Worm (Caenorhabditis elegans): ENCODE measurements around the gene C25F9.6.

Gene C25F9.6

DNA sequence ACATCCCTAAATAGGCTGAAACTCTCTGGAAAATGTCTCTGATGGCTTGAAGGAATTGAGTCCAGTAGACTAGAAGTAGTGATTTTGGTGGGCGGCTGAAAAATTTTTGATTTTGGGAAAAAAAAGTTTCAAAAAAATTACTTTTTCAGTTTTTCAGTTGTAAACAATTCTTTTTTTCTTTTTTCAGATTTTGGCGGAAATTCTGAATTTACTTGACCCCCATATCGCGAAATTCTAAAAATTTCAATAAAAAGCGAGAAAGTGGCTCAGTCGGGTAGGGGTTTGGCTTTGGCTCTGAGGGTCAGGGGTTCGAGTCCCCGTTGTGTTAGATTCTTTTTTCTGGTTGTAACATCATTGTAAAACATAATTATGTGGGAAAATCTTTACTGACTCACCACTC is 25.9 kb upstream of the C25F9.6 start, which contains the start of gene srw-85:
srw-85 (minus strand) TSS at position 101 of the 400 bp plus-strand sequence.
- TF ChIP-seq klf-2 (GFP tag; conservative IDR thresholded peaks at IDR 0.05) (no peak), tab-1 (GFP tag; IDR thresholded peaks at IDR 0.05) (no peak), ref-1 (GFP tag; conservative IDR thresholded peaks at IDR 0.05) (no peak), T22C8.4 (GFP tag; IDR thresholded peaks at IDR 0.05) (no peak), flt-1 (GFP tag; IDR thresholded peaks at IDR 0.05) (no peak), ztf-29 (GFP tag; IDR thresholded peaks at IDR 0.05) (no peak), cog-1 (tag; optimal IDR thresholded peaks at IDR 0.05) (no peak)

DNA sequence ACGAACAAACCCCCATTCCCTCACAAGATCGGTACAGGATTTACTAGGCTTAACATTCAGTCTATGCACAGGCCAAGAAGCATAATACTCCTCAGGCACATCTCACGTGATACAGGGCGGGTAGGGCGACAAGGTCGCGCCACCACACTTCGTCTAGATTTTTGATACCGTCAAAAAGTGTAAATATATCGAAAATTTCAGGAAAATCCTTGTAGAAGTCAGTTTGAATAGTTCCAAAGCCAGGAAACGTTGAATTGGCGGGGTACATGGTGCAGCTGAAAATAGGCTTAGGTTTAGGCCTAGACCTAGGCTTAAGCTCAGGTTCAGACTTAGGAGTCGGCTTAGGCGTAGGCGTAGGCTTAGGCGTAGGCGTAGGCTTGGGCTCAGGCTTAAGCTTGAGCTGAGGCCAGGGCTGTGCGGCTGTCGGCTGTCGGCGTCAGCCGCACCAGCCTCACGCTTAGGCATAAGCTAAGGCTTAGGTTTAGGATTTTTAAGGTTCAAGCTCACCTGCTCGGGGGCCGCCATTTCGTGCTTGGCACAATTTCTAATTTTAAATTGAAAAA is 25.3 kb upstream of the C25F9.6 start:
- TF ChIP-seq tab-1 (GFP tag; IDR thresholded peaks at IDR 0.05) = peak; percentile 70; the same call in 1 of the 2 replicates
- TF ChIP-seq cog-1 (tag; optimal IDR thresholded peaks at IDR 0.05) = no peak
- TF ChIP-seq ztf-29 (GFP tag; IDR thresholded peaks at IDR 0.05) = peak; percentile 53; the same call in 1 of the 2 replicates
- TF ChIP-seq flt-1 (GFP tag; IDR thresholded peaks at IDR 0.05) = no peak; the same call in 1 of the 2 replicates

DNA sequence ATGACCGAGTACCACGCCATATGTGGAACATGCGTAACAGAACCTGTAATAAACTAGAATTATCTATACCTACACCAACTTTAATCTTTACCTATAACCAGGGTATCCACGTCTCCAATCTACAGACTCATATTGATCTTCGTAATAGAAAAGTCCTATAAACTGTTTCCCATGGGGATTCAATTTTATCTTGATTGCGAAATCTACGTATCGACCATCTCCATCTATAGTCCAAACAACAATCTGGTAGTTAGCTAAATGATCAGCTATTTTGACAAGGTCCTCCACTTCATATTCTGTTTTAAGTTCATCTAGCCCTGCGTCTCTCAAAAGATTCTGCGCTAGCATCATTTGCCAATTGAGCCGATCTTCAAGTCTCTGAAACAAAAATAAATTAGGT is 24.5 kb upstream of the C25F9.6 start:
- TF ChIP-seq flt-1 (GFP tag; IDR thresholded peaks at IDR 0.05) = no peak
- no peak for TF ChIP-seq ztf-29 (GFP tag; IDR thresholded peaks at IDR 0.05)
- no peak for TF ChIP-seq ref-1 (GFP tag; conservative IDR thresholded peaks at IDR 0.05)
- no peak for TF ChIP-seq cog-1 (tag; optimal IDR thresholded peaks at IDR 0.05)
- TF ChIP-seq med-1 (GFP tag; optimal IDR thresholded peaks at IDR 0.05; ENCODE audit: insufficient read depth) = no peak
- TF ChIP-seq T22C8.4 (GFP tag; IDR thresholded peaks at IDR 0.05) = no peak
- TF ChIP-seq tab-1 (GFP tag; IDR thresholded peaks at IDR 0.05) = no peak
- TF ChIP-seq ztf-23 (GFP tag; IDR thresholded peaks at IDR 0.05) = no peak
- no peak for TF ChIP-seq klf-2 (GFP tag; conservative IDR thresholded peaks at IDR 0.05)

DNA sequence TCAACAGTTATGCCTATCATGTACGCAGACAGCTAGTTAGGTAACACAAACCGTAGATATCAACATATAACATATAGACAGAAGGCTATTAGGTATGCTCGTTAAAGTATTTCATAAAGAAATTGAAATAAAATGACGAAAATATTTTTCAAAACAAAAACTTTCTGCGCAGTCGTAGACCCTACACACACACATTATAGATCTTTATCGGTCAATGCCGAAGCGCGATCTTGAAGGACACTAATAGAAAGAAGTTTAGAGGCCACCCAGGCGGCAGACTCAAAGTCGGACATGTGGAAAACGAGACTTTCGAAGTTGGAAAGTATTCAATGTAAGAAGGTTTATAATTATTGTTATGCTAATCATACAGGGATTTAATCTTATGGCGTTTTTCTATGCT is 23.8 kb upstream of the C25F9.6 start:
- TF ChIP-seq flt-1 (GFP tag; IDR thresholded peaks at IDR 0.05) = no peak
- no peak for TF ChIP-seq med-1 (GFP tag; optimal IDR thresholded peaks at IDR 0.05; ENCODE audit: insufficient read depth)
- no peak for TF ChIP-seq ref-1 (GFP tag; conservative IDR thresholded peaks at IDR 0.05)
- TF ChIP-seq tab-1 (GFP tag; IDR thresholded peaks at IDR 0.05) = no peak
- TF ChIP-seq cog-1 (tag; optimal IDR thresholded peaks at IDR 0.05) = no peak
- TF ChIP-seq klf-2 (GFP tag; conservative IDR thresholded peaks at IDR 0.05) = no peak
- TF ChIP-seq ztf-29 (GFP tag; IDR thresholded peaks at IDR 0.05) = no peak
- no peak for TF ChIP-seq T22C8.4 (GFP tag; IDR thresholded peaks at IDR 0.05)
- TF ChIP-seq ztf-23 (GFP tag; IDR thresholded peaks at IDR 0.05) = no peak

DNA sequence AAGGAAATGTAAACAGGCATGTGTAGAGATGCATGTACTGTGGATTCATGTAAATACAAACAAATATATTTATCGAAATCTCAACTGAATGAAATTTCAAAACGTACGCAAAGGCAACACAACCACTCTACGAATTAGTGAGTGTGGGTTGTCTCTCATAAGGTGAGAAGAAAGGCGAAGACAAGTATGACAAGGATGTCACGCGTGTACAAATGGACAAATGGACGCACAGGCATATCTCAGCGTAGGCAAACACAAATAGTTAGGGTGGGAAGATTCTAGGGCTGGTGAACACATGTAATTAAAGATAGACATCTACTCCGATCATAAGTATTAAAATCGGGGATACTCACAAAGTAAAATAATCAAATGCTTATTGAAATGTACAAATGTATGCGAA is 23.0 kb upstream of the C25F9.6 start:
- TF ChIP-seq tab-1 (GFP tag; IDR thresholded peaks at IDR 0.05) (no peak), ref-1 (GFP tag; conservative IDR thresholded peaks at IDR 0.05) (no peak), klf-2 (GFP tag; conservative IDR thresholded peaks at IDR 0.05) (no peak), med-1 (GFP tag; optimal IDR thresholded peaks at IDR 0.05; ENCODE audit: insufficient read depth) (no peak), ztf-23 (GFP tag; IDR thresholded peaks at IDR 0.05) (no peak), ztf-29 (GFP tag; IDR thresholded peaks at IDR 0.05) (no peak), T22C8.4 (GFP tag; IDR thresholded peaks at IDR 0.05) (no peak), flt-1 (GFP tag; IDR thresholded peaks at IDR 0.05) (no peak), cog-1 (tag; optimal IDR thresholded peaks at IDR 0.05) (no peak)

DNA sequence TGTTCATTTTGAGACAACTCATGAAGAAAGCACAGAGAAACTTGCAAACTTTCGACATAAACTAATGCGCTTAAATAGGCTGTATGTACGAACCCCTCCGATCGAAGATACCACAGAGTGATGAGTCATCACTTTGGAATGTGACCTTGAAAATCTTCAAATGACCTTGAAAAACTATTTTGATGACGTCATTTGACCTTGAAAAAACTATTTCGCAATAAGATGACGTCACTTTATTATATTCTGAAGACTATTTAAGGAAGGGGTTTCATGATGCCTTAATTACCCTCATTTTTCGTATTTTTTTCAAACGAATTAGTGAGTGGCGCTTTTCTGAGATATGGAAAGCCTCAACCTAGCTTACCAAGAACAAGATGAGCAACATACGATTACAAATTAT is 16.0 kb upstream of the C25F9.6 start, which contains the start of gene C25F9.2:
C25F9.2 (plus strand) TSS at position 341 of the 400 bp plus-strand sequence.
- TF ChIP-seq flt-1 (GFP tag; IDR thresholded peaks at IDR 0.05) = no peak
- no peak for TF ChIP-seq cog-1 (tag; optimal IDR thresholded peaks at IDR 0.05)
- no peak for TF ChIP-seq ztf-29 (GFP tag; IDR thresholded peaks at IDR 0.05)
- no peak for TF ChIP-seq ztf-23 (GFP tag; IDR thresholded peaks at IDR 0.05)
- TF ChIP-seq med-1 (GFP tag; optimal IDR thresholded peaks at IDR 0.05; ENCODE audit: insufficient read depth) = no peak
- TF ChIP-seq ref-1 (GFP tag; conservative IDR thresholded peaks at IDR 0.05) = no peak
- no peak for TF ChIP-seq tab-1 (GFP tag; IDR thresholded peaks at IDR 0.05)
- no peak for TF ChIP-seq klf-2 (GFP tag; conservative IDR thresholded peaks at IDR 0.05)
- no peak for TF ChIP-seq T22C8.4 (GFP tag; IDR thresholded peaks at IDR 0.05)

DNA sequence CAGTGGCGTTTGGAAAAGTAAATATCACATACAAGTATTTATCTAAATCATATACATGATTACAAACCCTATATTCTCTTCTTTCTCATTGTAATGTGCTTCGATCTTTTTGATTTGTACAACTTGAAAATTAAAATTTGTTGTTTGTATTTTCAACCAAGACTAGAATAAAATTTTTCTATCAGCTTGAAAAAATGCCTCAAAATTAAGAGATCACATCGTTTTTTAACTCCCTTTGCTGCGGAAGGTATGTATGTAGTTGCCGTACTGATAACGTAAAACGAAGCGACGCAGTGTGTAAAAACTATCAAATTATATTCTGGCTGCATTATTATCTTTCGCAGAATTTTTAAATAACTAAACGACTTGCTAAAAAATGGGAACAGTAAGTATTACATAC is 12.7 kb upstream of the C25F9.6 start, which contains the start of gene C25F9.15:
C25F9.15 (plus strand) TSS at position 301 of the 400 bp plus-strand sequence.
- TF ChIP-seq ztf-29 (GFP tag; IDR thresholded peaks at IDR 0.05) = no peak
- TF ChIP-seq ref-1 (GFP tag; conservative IDR thresholded peaks at IDR 0.05) = no peak
- no peak for TF ChIP-seq tab-1 (GFP tag; IDR thresholded peaks at IDR 0.05)
- TF ChIP-seq T22C8.4 (GFP tag; IDR thresholded peaks at IDR 0.05) = no peak
- TF ChIP-seq flt-1 (GFP tag; IDR thresholded peaks at IDR 0.05) = no peak
- TF ChIP-seq klf-2 (GFP tag; conservative IDR thresholded peaks at IDR 0.05) = no peak
- no peak for TF ChIP-seq cog-1 (tag; optimal IDR thresholded peaks at IDR 0.05)
- TF ChIP-seq ztf-23 (GFP tag; IDR thresholded peaks at IDR 0.05) = no peak
- TF ChIP-seq med-1 (GFP tag; optimal IDR thresholded peaks at IDR 0.05; ENCODE audit: insufficient read depth) = no peak

DNA sequence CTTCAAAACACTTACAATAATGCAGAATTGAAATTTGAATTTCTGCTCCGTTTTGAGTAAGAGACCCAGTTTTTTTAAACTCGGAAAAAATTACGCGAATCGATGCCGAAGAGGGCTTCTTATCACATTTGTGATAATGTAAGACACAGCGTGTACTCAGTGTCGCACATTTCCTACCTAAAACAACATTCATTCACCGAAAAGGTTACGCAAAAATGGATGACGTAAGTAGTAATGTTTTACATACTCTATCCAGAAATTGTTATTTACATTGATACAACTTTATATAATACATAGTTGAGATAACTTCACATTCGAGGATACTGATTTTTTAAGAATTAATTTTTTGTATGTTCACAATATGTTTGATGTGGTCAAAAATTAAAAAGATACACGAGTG is 11.3 kb upstream of the C25F9.6 start, which contains the start of the genes C25F9.4 and C25F9.9:
C25F9.4 (minus strand) TSS at position 101 of the 400 bp plus-strand sequence.
C25F9.9 (plus strand) TSS at position 137 of the 400 bp plus-strand sequence.
- no peak for TF ChIP-seq tab-1 (GFP tag; IDR thresholded peaks at IDR 0.05)
- TF ChIP-seq ztf-29 (GFP tag; IDR thresholded peaks at IDR 0.05) = no peak
- TF ChIP-seq ztf-23 (GFP tag; IDR thresholded peaks at IDR 0.05) = no peak
- no peak for TF ChIP-seq klf-2 (GFP tag; conservative IDR thresholded peaks at IDR 0.05)
- no peak for TF ChIP-seq T22C8.4 (GFP tag; IDR thresholded peaks at IDR 0.05)
- TF ChIP-seq flt-1 (GFP tag; IDR thresholded peaks at IDR 0.05) = no peak
- no peak for TF ChIP-seq med-1 (GFP tag; optimal IDR thresholded peaks at IDR 0.05; ENCODE audit: insufficient read depth)
- no peak for TF ChIP-seq cog-1 (tag; optimal IDR thresholded peaks at IDR 0.05)
- TF ChIP-seq ref-1 (GFP tag; conservative IDR thresholded peaks at IDR 0.05) = no peak

DNA sequence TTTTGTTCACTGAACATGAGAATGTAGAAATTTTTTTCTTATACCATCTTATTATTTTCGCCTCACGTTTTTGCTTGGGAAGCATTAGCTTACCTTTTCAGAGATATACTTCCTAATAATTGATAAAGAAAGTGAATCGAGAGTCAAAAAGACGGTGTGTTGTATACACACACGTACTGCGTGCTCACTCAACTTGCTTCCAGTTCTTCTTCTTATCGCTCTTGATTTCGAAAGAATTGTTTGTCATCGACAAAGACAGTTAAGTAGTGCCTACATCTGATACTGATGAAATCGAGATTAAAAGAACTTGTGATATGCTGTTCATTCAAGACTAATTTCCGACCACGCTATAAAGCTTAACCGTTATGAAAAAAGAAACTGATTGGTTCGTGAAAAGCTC is 5.5 kb upstream of the C25F9.6 start, which contains the start of gene C25F9.5:
C25F9.5 (minus strand) TSS at position 195 of the 400 bp plus-strand sequence.
- TF ChIP-seq ztf-29 (GFP tag; IDR thresholded peaks at IDR 0.05) (no peak), T22C8.4 (GFP tag; IDR thresholded peaks at IDR 0.05) (no peak), flt-1 (GFP tag; IDR thresholded peaks at IDR 0.05) (no peak), med-1 (GFP tag; optimal IDR thresholded peaks at IDR 0.05; ENCODE audit: insufficient read depth) (no peak)

DNA sequence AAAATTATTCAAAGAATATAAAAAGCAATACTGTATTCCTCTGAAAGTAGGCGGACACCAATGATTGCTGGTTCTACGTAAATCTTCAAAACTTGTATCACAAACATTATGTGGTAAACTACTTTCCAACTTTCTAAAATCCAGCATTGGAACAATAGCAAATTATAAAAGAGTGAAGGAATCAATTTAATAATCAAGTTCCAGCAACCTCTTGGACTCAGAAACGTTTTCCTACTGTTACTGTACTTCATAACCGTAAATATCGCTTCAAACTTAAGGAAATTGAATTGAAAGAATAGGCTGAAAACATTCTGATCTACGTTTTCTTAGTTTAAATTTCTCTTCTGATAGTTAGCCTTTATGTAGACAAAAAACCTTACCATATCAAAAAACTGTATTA is 1.5 kb downstream of the C25F9.6 start:
- no peak for TF ChIP-seq flt-1 (GFP tag; IDR thresholded peaks at IDR 0.05)
- no peak for TF ChIP-seq ref-1 (GFP tag; conservative IDR thresholded peaks at IDR 0.05)
- no peak for TF ChIP-seq ztf-23 (GFP tag; IDR thresholded peaks at IDR 0.05)
- no peak for TF ChIP-seq cog-1 (tag; optimal IDR thresholded peaks at IDR 0.05)
- TF ChIP-seq tab-1 (GFP tag; IDR thresholded peaks at IDR 0.05) = no peak
- TF ChIP-seq ztf-29 (GFP tag; IDR thresholded peaks at IDR 0.05) = no peak
- no peak for TF ChIP-seq T22C8.4 (GFP tag; IDR thresholded peaks at IDR 0.05)
- TF ChIP-seq med-1 (GFP tag; optimal IDR thresholded peaks at IDR 0.05; ENCODE audit: insufficient read depth) = no peak
- no peak for TF ChIP-seq klf-2 (GFP tag; conservative IDR thresholded peaks at IDR 0.05)
